Fruit fly (Drosophila melanogaster): Measurements from ENCODE around the gene CG14569.

DNA sequence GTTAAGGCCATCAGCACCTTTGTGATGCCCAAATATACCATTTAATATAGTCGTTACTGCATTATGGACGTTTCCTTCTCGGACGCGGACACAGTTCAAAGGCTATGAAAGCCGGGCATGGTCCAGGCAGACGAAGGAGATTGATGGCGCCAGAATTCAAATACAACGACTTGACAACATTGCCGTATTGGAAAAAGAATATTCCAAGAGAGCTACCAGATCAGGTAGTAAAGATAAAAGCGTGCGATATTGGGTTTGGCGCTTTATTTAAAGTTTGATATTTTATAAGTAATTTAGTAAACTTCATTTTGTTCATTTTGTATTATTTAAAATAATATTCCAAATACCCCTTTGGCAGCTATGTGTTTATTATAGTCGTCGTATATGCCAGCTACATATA lies 42.5 kb upstream of the CG14569 start:
- TF ChIP-seq psq (optimal IDR thresholded peaks at IDR 0.05) (no peak), h (optimal IDR thresholded peaks at IDR 0.05) (no peak), Myc (optimal IDR thresholded peaks at IDR 0.05) (no peak)
